Fruit fly (Drosophila melanogaster): ENCODE results near the gene CG42795.

Gene CG42795

dm6 chr3R:10268865-10269442, 43.5 kb downstream of the CG42795 start (continued):
- TF ChIP-seq OdsH (GFP tag; optimal IDR thresholded peaks at IDR 0.05): peak; percentile 82
- TF ChIP-seq fkh (GFP tag; optimal IDR thresholded peaks at IDR 0.05): peak; percentile 26
- TF ChIP-seq Gug (GFP tag; IDR thresholded peaks at IDR 0.05): peak; percentile 80
- peak; percentile 93 for TF ChIP-seq CG31627 (GFP tag; optimal IDR thresholded peaks at IDR 0.05)
- TF ChIP-seq CG6854 (GFP tag; optimal IDR thresholded peaks at IDR 0.05): peak; percentile 30
- peak; percentile 66 for TF ChIP-seq CG32006 (GFP tag; optimal IDR thresholded peaks at IDR 0.05)
- TF ChIP-seq CG7368 (GFP tag; optimal IDR thresholded peaks at IDR 0.05): peak; percentile 73
- TF ChIP-seq CG10669 (GFP tag; optimal IDR thresholded peaks at IDR 0.05): peak; percentile 61
- peak; percentile 13 for TF ChIP-seq dsx (GFP tag; optimal IDR thresholded peaks at IDR 0.05; ENCODE audit: poor library complexity, severe bottlenecking)
- TF ChIP-seq Sox15 (GFP tag; optimal IDR thresholded peaks at IDR 0.05): peak; percentile 60
- peak; percentile 75 for TF ChIP-seq achi (GFP tag; optimal IDR thresholded peaks at IDR 0.05)
- peak; percentile 91 for TF ChIP-seq topi (GFP tag; optimal IDR thresholded peaks at IDR 0.05)
- peak; percentile 66 for TF ChIP-seq CG10631 (GFP tag; optimal IDR thresholded peaks at IDR 0.05)
- TF ChIP-seq Hr38 (GFP tag; optimal IDR thresholded peaks at IDR 0.05): no peak
- peak; percentile 94 for TF ChIP-seq Hr39 (GFP tag; optimal IDR thresholded peaks at IDR 0.05)
- peak; percentile 94 for TF ChIP-seq cyc (GFP tag; optimal IDR thresholded peaks at IDR 0.05)
- TF ChIP-seq CG8319 (GFP tag; optimal IDR thresholded peaks at IDR 0.05): peak; percentile 58
- TF ChIP-seq CG11762 (GFP tag; optimal IDR thresholded peaks at IDR 0.05; ENCODE audit: insufficient read depth): peak; percentile 72

- TF ChIP-seq Hr4 (GFP tag; optimal IDR thresholded peaks at IDR 0.05) (no peak), CG6854 (GFP tag; optimal IDR thresholded peaks at IDR 0.05) (no peak), Sox14 (GFP tag; optimal IDR thresholded peaks at IDR 0.05) (peak; percentile 7), CG3032 (tag; optimal IDR thresholded peaks at IDR 0.05) (peak; percentile 47), achi (GFP tag; optimal IDR thresholded peaks at IDR 0.05) (peak; percentile 5), dsx (GFP tag; optimal IDR thresholded peaks at IDR 0.05; ENCODE audit: poor library complexity, severe bottlenecking) (peak; percentile 40), CG7368 (GFP tag; optimal IDR thresholded peaks at IDR 0.05) (no peak), Met (GFP tag; optimal IDR thresholded peaks at IDR 0.05) (peak; percentile 25), Sox102F (GFP tag; optimal IDR thresholded peaks at IDR 0.05) (peak; percentile 15), CG6163 (GFP tag; IDR thresholded peaks at IDR 0.05) (0 out of 3 replicates have a peak, but pooled peaks have one; percentile 32), Eip78C (GFP tag) (peak; percentile 74), Hr39 (GFP tag; optimal IDR thresholded peaks at IDR 0.05) (peak; percentile 34), CG3919 (GFP tag; optimal IDR thresholded peaks at IDR 0.05) (no peak), CG11762 (GFP tag; optimal IDR thresholded peaks at IDR 0.05; ENCODE audit: insufficient read depth) (no peak), CG1621 (tag; optimal IDR thresholded peaks at IDR 0.05) (peak; percentile 11), CG10631 (GFP tag; optimal IDR thresholded peaks at IDR 0.05) (peak; percentile 40), svp (GFP tag) (no peak), fkh (GFP tag; optimal IDR thresholded peaks at IDR 0.05) (no peak), CG34406 (GFP tag; optimal IDR thresholded peaks at IDR 0.05) (peak; percentile 20), pdm3 (GFP tag; optimal IDR thresholded peaks at IDR 0.05) (peak; percentile 42), Ets96B (tag; optimal IDR thresholded peaks at IDR 0.05) (peak; percentile 59), fd59A (GFP tag; optimal IDR thresholded peaks at IDR 0.05) (peak; percentile 4), CG31627 (GFP tag; optimal IDR thresholded peaks at IDR 0.05) (peak; percentile 21), acj6 (GFP tag; optimal IDR thresholded peaks at IDR 0.05) (peak; percentile 9), CG32006 (GFP tag; optimal IDR thresholded peaks at IDR 0.05) (peak; percentile 9), CG10669 (GFP tag; optimal IDR thresholded peaks at IDR 0.05) (peak; percentile 43)
Measured at dm6 chr3R:10269921-10270431, 44.5 kb downstream of the CG42795 start.

dm6 chr3R:10272695-10273094, 47.2 kb downstream of the CG42795 start:
- peak; percentile 16 for TF ChIP-seq CG10631 (GFP tag; optimal IDR thresholded peaks at IDR 0.05)
- TF ChIP-seq CG8119 (GFP tag; IDR thresholded peaks at IDR 0.05): peak; percentile 55; the same call in 1 of the 3 replicates
- no peak for TF ChIP-seq Ets96B (tag; optimal IDR thresholded peaks at IDR 0.05)
- no peak for TF ChIP-seq CG4318 (GFP tag; optimal IDR thresholded peaks at IDR 0.05)
- no peak for TF ChIP-seq ss (GFP tag; optimal IDR thresholded peaks at IDR 0.05)
- TF ChIP-seq pdm3 (GFP tag; optimal IDR thresholded peaks at IDR 0.05): peak; percentile 36
- TF ChIP-seq CG3032 (tag; optimal IDR thresholded peaks at IDR 0.05): no peak
- no peak for TF ChIP-seq CG10669 (GFP tag; optimal IDR thresholded peaks at IDR 0.05)
- no peak for TF ChIP-seq CG8319 (GFP tag; optimal IDR thresholded peaks at IDR 0.05)
- peak; percentile 80 for TF ChIP-seq eg (GFP tag; IDR thresholded peaks at IDR 0.05)
- no peak for TF ChIP-seq Smox (GFP tag; optimal IDR thresholded peaks at IDR 0.05)
- peak; percentile 57 for TF ChIP-seq net (GFP tag; optimal IDR thresholded peaks at IDR 0.05)
- TF ChIP-seq cyc (GFP tag; optimal IDR thresholded peaks at IDR 0.05): no peak
- peak; percentile 51 for TF ChIP-seq Eip78C (GFP tag)
- no peak for TF ChIP-seq vri (GFP tag; optimal IDR thresholded peaks at IDR 0.05)
- TF ChIP-seq Hr4 (GFP tag; optimal IDR thresholded peaks at IDR 0.05): peak; percentile 45
- TF ChIP-seq CG6854 (GFP tag; optimal IDR thresholded peaks at IDR 0.05): no peak
- TF ChIP-seq CG9139 (GFP tag; optimal IDR thresholded peaks at IDR 0.05): no peak
- TF ChIP-seq Gug (GFP tag; IDR thresholded peaks at IDR 0.05): no peak
- no peak for TF ChIP-seq CG31627 (GFP tag; optimal IDR thresholded peaks at IDR 0.05)
- no peak for TF ChIP-seq fkh (GFP tag; optimal IDR thresholded peaks at IDR 0.05)
- TF ChIP-seq Met (GFP tag; optimal IDR thresholded peaks at IDR 0.05): no peak
- TF ChIP-seq dsx (GFP tag; optimal IDR thresholded peaks at IDR 0.05; ENCODE audit: poor library complexity, severe bottlenecking): no peak
- no peak for TF ChIP-seq Sox15 (GFP tag; optimal IDR thresholded peaks at IDR 0.05)
- TF ChIP-seq OdsH (GFP tag; optimal IDR thresholded peaks at IDR 0.05): peak; percentile 44
- peak in 1 of 2 experiments; percentile 30 for TF ChIP-seq salr (GFP tag; optimal IDR thresholded peaks at IDR 0.05)
- no peak for TF ChIP-seq acj6 (GFP tag; optimal IDR thresholded peaks at IDR 0.05)
- no peak for TF ChIP-seq topi (GFP tag; optimal IDR thresholded peaks at IDR 0.05)

All from whole organism, prepupa.